Fruit fly (Drosophila melanogaster) whole organism, pupa: ENCODE measurements around the gene scpr-C.

Experiments used
- CG12605 ChIP-seq: fragments of 200-800 bp; sonication (Bioruptor generic); IDR thresholded peaks from 2 replicates; pipeline ENCODE4 v1.3.6; 2022; ENCODE audit warnings: missing biosample characterization, missing genetic modification characterization
- CG14655 ChIP-seq: fragments of 200-800 bp; sonication (Bioruptor generic); optimal IDR thresholded peaks from 3 replicates; lab custom pipeline; 2017; ENCODE audit warnings: mild to moderate bottlenecking, missing biosample characterization, missing genetic modification reagents, missing genetic modification characterization
- CG34367 ChIP-seq: fragments of 200-800 bp; sonication (Bioruptor generic); optimal IDR thresholded peaks from 2 replicates; lab custom pipeline; 2018; ENCODE audit warnings: missing biosample characterization, mild to moderate bottlenecking, missing genetic modification characterization
- CG9948 ChIP-seq: fragments of 200-800 bp; sonication (Bioruptor generic); optimal IDR thresholded peaks from 2 replicates; lab custom pipeline; 2018; ENCODE audit warnings: missing biosample characterization, mild to moderate bottlenecking, missing genetic modification characterization, moderate library complexity
- D1 ChIP-seq: fragments of 200-800 bp; sonication (Bioruptor generic); optimal IDR thresholded peaks from 2 replicates; lab custom pipeline; 2018; ENCODE audit warnings: missing biosample characterization, mild to moderate bottlenecking, missing genetic modification characterization, moderate library complexity
- Ets98B ChIP-seq: fragments of 200-800 bp; sonication (Bioruptor generic); IDR thresholded peaks from 2 replicates; pipeline ENCODE4 v1.3.6; 2022; ENCODE audit warnings: missing biosample characterization, missing genetic modification characterization
- Pif1A ChIP-seq: fragments of 200-800 bp; sonication (Bioruptor generic); optimal IDR thresholded peaks from 3 replicates; lab custom pipeline; 2016; ENCODE audit warnings: missing biosample characterization, missing genetic modification characterization
- Snoo ChIP-seq: fragments of 200-800 bp; sonication (Bioruptor generic); optimal IDR thresholded peaks from 3 replicates; lab custom pipeline; 2017; ENCODE audit warnings: missing biosample characterization, mild to moderate bottlenecking, missing genetic modification characterization, inconsistent platforms
- gl ChIP-seq: fragments of 200-800 bp; sonication (Bioruptor generic); optimal IDR thresholded peaks from 2 replicates; lab custom pipeline; 2018; ENCODE audit warnings: missing biosample characterization, mild to moderate bottlenecking, missing genetic modification characterization

DNA sequence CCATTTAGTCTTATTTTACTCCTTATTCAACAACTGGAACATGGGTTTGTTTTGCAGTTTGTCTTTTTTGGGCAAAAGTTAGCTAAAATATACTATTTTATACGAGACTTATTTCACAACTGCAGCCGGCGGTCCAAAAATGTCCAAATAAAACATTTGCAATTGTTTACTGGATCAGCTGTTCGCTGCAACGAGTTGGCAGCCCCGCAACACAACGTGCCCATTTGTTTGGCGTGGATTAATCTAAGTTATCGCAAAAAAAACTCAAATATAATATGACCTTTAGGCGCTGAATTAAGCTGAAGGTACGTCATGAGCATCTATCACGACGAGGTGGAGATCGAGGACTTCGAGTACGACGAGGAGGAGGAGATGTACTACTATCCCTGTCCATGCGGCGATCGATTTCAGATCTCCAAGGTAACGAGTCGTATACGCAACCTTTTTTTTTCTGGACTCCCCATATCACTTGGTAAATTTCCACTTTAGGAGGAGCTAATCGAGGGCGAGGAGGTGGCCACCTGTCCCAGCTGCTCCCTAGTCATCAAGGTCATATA lies 6.5 kb downstream of the scpr-C start, which contains the start of the genes CG17187 and Dph3:
- TF ChIP-seq CG12605 (GFP tag; lab: Robert Waterston, UW), result no peak
- TF ChIP-seq D1, result no peak
- no peak for TF ChIP-seq CG9948 (tag; lab: Kevin White, UChicago)
- no peak for TF ChIP-seq Pif1A
- no peak for TF ChIP-seq CG14655 (GFP tag; lab: Kevin White, UChicago)
- no peak for TF ChIP-seq Snoo (tag; lab: Kevin White, UChicago)
- TF ChIP-seq gl, result no peak
- TF ChIP-seq Ets98B (GFP tag; lab: Robert Waterston, UW), result no peak
- TF ChIP-seq CG34367 (tag; lab: Kevin White, UChicago), result no peak
